Fruit fly (Drosophila melanogaster) whole organism, embryonic: ENCODE measurements around the gene mib1.

Source experiments
- CG11085 ChIP-seq: fragments of 200-800 bp; sonication (Bioruptor generic); IDR thresholded peaks from 2 replicates; pipeline ENCODE4 v1.3.6; 2022; ENCODE audit warnings: missing biosample characterization, missing genetic modification characterization
- CG13296 ChIP-seq: fragments of 200-800 bp; sonication (Bioruptor generic); optimal IDR thresholded peaks from 3 replicates; lab custom pipeline; 2018; ENCODE audit warnings: missing biosample characterization, mild to moderate bottlenecking, missing genetic modification characterization
- CG1529 ChIP-seq: fragments of 200-800 bp; sonication (Bioruptor generic); optimal IDR thresholded peaks from 3 replicates; lab custom pipeline; 2018; ENCODE audit warnings: missing biosample characterization, missing genetic modification characterization
- CG15601 ChIP-seq: fragments of 200-800 bp; sonication (Bioruptor generic); optimal IDR thresholded peaks from 3 replicates; lab custom pipeline; 2019; ENCODE audit warnings: missing biosample characterization, mild to moderate bottlenecking, missing genetic modification characterization, moderate library complexity
- CG16863 ChIP-seq: fragments of 200-800 bp; sonication (Bioruptor generic); optimal IDR thresholded peaks from 3 replicates; lab custom pipeline; 2016; ENCODE audit warnings: missing biosample characterization, missing genetic modification characterization
- CG18262 ChIP-seq: fragments of 200-800 bp; optimal IDR thresholded peaks from 3 replicates; lab custom pipeline; 2019; ENCODE audit warnings: missing biosample characterization, mild to moderate bottlenecking, missing genetic modification characterization, moderate library complexity
- CG1832 ChIP-seq: fragments of 200-800 bp; sonication (Bioruptor generic); optimal IDR thresholded peaks from 2 replicates; lab custom pipeline; 2017; ENCODE audit warnings: missing biosample characterization, mild to moderate bottlenecking, missing genetic modification characterization, inconsistent platforms
- CG31365 ChIP-seq: fragments of 200-800 bp; sonication (Bioruptor generic); optimal IDR thresholded peaks from 2 replicates; lab custom pipeline; 2018; ENCODE audit warnings: missing biosample characterization, mild to moderate bottlenecking, missing genetic modification characterization
- CG3407 ChIP-seq: fragments of 200-800 bp; sonication (Bioruptor generic); optimal IDR thresholded peaks from 2 replicates; lab custom pipeline; 2018; ENCODE audit warnings: missing biosample characterization, mild to moderate bottlenecking, missing genetic modification characterization
- CG3838 ChIP-seq: fragments of 200-800 bp; sonication (Bioruptor generic); optimal IDR thresholded peaks from 3 replicates; lab custom pipeline; 2016; ENCODE audit warnings: missing biosample characterization, missing genetic modification characterization
- CG43689 ChIP-seq: fragments of 200-800 bp; sonication (Bioruptor generic); IDR thresholded peaks from 2 replicates; pipeline ENCODE4 v1.3.6; 2022; ENCODE audit warnings: missing biosample characterization, missing genetic modification characterization
- CG5245 ChIP-seq: fragments of 200-800 bp; sonication (Bioruptor generic); optimal IDR thresholded peaks from 3 replicates; lab custom pipeline; 2016; ENCODE audit warnings: missing biosample characterization, missing genetic modification characterization
- CG5953 ChIP-seq: fragments of 200-800 bp; sonication (Bioruptor generic); IDR thresholded peaks from 2 replicates; pipeline ENCODE4 v1.3.6; 2022; ENCODE audit warnings: missing biosample characterization, missing genetic modification characterization
- CG6689 ChIP-seq: fragments of 200-800 bp; sonication (Bioruptor generic); IDR thresholded peaks from 2 replicates; pipeline ENCODE4 v1.3.6; 2022; ENCODE audit warnings: missing biosample characterization, missing genetic modification characterization
- CG7271 ChIP-seq: fragments of 200-800 bp; sonication (Bioruptor generic); optimal IDR thresholded peaks from 2 replicates; lab custom pipeline; 2018; ENCODE audit warnings: missing biosample characterization, mild to moderate bottlenecking, missing genetic modification characterization, moderate library complexity
- CG7357 ChIP-seq: fragments of 200-800 bp; sonication (Bioruptor generic); IDR thresholded peaks from 3 replicates; pipeline ENCODE4 v1.3.6; 2022; ENCODE audit warnings: missing biosample characterization, missing genetic modification characterization
- CG7963 ChIP-seq: fragments of 200-800 bp; sonication (Bioruptor generic); IDR thresholded peaks from 3 replicates; pipeline ENCODE4 v1.3.6; 2022; ENCODE audit warnings: missing biosample characterization, missing genetic modification characterization; ENCODE audit not compliant: partially characterized antibody
- CG9609 ChIP-seq: fragments of 200-800 bp; sonication (Bioruptor generic); optimal IDR thresholded peaks from 3 replicates; lab custom pipeline; 2016; ENCODE audit warnings: missing biosample characterization, missing genetic modification characterization
- Chrac-16 ChIP-seq: fragments of 200-800 bp; sonication (Bioruptor generic); optimal IDR thresholded peaks from 3 replicates; lab custom pipeline; 2016; ENCODE audit warnings: missing biosample characterization, missing genetic modification characterization
- E2f2 ChIP-seq: fragments of 200-800 bp; sonication (Bioruptor generic); IDR thresholded peaks from 2 replicates; pipeline ENCODE4 v1.3.6; 2022; ENCODE audit warnings: missing biosample characterization, missing genetic modification characterization
- Lhr ChIP-seq: fragments of 200-800 bp; sonication (Bioruptor generic); optimal IDR thresholded peaks from 3 replicates; lab custom pipeline; 2017; ENCODE audit warnings: mild to moderate bottlenecking, missing biosample characterization, missing genetic modification reagents, missing genetic modification characterization
- Mes4 ChIP-seq: fragments of 200-800 bp; sonication (Bioruptor generic); optimal IDR thresholded peaks from 2 replicates; lab custom pipeline; 2016; ENCODE audit warnings: missing biosample characterization, missing genetic modification characterization
- Mrtf ChIP-seq: fragments of 200-800 bp; sonication (Bioruptor generic); IDR thresholded peaks from 3 replicates; pipeline ENCODE4 v1.3.6; 2022; ENCODE audit warnings: missing biosample characterization, missing genetic modification characterization
- Rx ChIP-seq: fragments of 200-800 bp; sonication (Bioruptor generic); IDR thresholded peaks from 2 replicates; pipeline ENCODE4 v1.3.6; 2022; ENCODE audit warnings: missing biosample characterization, missing genetic modification characterization
- Trl ChIP-seq, 3 experiments: fragments of >200 bp in 2 of 3; fragments of 200-800 bp in 1 of 3; sonication (Bioruptor generic) in 1 of 3; optimal IDR thresholded peaks; 2 replicates in 1 of 3; 3 replicates in 2 of 3; lab custom pipeline; 2016 to 2017; ENCODE audit warnings: missing biosample characterization in 1 of 3, missing genetic modification characterization in 1 of 3
- Usf ChIP-seq: fragments of 200-800 bp; sonication (Bioruptor generic); optimal IDR thresholded peaks from 2 replicates; lab custom pipeline; 2017; ENCODE audit warnings: missing genotype, missing biosample characterization, missing genetic modification characterization
- bbx ChIP-seq: fragments of 200-800 bp; sonication (Bioruptor generic); IDR thresholded peaks from 2 replicates; pipeline ENCODE4 v1.3.6; 2022; ENCODE audit warnings: missing biosample characterization, missing genetic modification characterization; ENCODE audit not compliant: partially characterized antibody
- bigmax ChIP-seq: fragments of 200-800 bp; sonication (Bioruptor generic); optimal IDR thresholded peaks from 2 replicates; lab custom pipeline; 2018; ENCODE audit warnings: missing biosample characterization, mild to moderate bottlenecking, missing genetic modification characterization
- bowl ChIP-seq: fragments of 200-800 bp; sonication (Bioruptor generic); IDR thresholded peaks from 2 replicates; pipeline ENCODE4 v1.3.6; 2022; ENCODE audit warnings: missing biosample characterization, missing genetic modification characterization
- br ChIP-seq: fragments of >200 bp; optimal IDR thresholded peaks from 2 replicates; lab custom pipeline; 2017
- chm ChIP-seq: fragments of 200-800 bp; sonication (Bioruptor generic); IDR thresholded peaks from 2 replicates; pipeline ENCODE4 v1.3.6; 2022; ENCODE audit warnings: missing biosample characterization, missing genetic modification characterization
- exex ChIP-seq: fragments of 200-800 bp; sonication (Bioruptor generic); optimal IDR thresholded peaks from 4 replicates; lab custom pipeline; 2018; ENCODE audit warnings: missing biosample characterization, mild to moderate bottlenecking, missing genetic modification characterization, moderate library complexity
- eyg ChIP-seq: fragments of 200-800 bp; sonication (Bioruptor generic); optimal IDR thresholded peaks from 3 replicates; lab custom pipeline; 2016; ENCODE audit warnings: missing biosample characterization, missing genetic modification characterization
- ftz-f1 ChIP-seq: fragments of 200-800 bp; sonication (Bioruptor generic); optimal IDR thresholded peaks from 2 replicates; lab custom pipeline; 2016; ENCODE audit warnings: missing biosample characterization, missing genetic modification characterization
- gsb ChIP-seq: fragments of 200-800 bp; sonication (Bioruptor generic); IDR thresholded peaks from 2 replicates; pipeline ENCODE4 v1.3.6; 2022; ENCODE audit warnings: missing biosample characterization, missing genetic modification characterization
- h ChIP-seq: fragments of >200 bp; optimal IDR thresholded peaks from 2 replicates; lab custom pipeline; 2017
- hb ChIP-seq: fragments of 200-800 bp; sonication (Bioruptor generic); IDR thresholded peaks from 3 replicates; pipeline ENCODE4 v1.3.6; 2022; ENCODE audit warnings: missing biosample characterization, missing genetic modification characterization; ENCODE audit not compliant: partially characterized antibody
- lbe ChIP-seq: fragments of 200-800 bp; sonication (Bioruptor generic); optimal IDR thresholded peaks from 2 replicates; lab custom pipeline; 2016; ENCODE audit warnings: missing biosample characterization, mild to moderate bottlenecking, missing genetic modification characterization
- lola ChIP-seq, 3 experiments: fragments of >200 bp in 2 of 3; fragments of 200-800 bp in 1 of 3; sonication (Bioruptor generic) in 1 of 3; optimal IDR thresholded peaks; 2 replicates each; lab custom pipeline; 2017 to 2019; ENCODE audit warnings: missing biosample characterization in 3 of 3, missing genetic modification characterization in 3 of 3, mild to moderate bottlenecking in 1 of 3, moderate library complexity in 1 of 3
- nerfin-1 ChIP-seq: fragments of 200-800 bp; sonication (Bioruptor generic); optimal IDR thresholded peaks from 3 replicates; lab custom pipeline; 2019; ENCODE audit warnings: missing biosample characterization, mild to moderate bottlenecking, missing genetic modification characterization, moderate library complexity
- prd ChIP-seq, 3 experiments: fragments of >200 bp in 2 of 3; fragments of 200-800 bp in 1 of 3; sonication (Bioruptor generic) in 1 of 3; optimal IDR thresholded peaks in 2 of 3; IDR thresholded peaks in 1 of 3; 2 replicates in 2 of 3; 3 replicates in 1 of 3; pipeline versions ENCODE4 v1.3.6 to Lab custom; 2017 to 2022; ENCODE audit warnings: missing biosample characterization in 1 of 3, missing genetic modification characterization in 1 of 3
- ro ChIP-seq: fragments of 200-800 bp; sonication (Bioruptor generic); IDR thresholded peaks from 2 replicates; pipeline ENCODE4 v1.3.6; 2022; ENCODE audit warnings: missing biosample characterization, missing genetic modification characterization
- sens-2 ChIP-seq: fragments of 200-800 bp; sonication (Bioruptor generic); IDR thresholded peaks from 2 replicates; pipeline ENCODE4 v1.3.6; 2022; ENCODE audit warnings: missing biosample characterization, missing genetic modification characterization
- so ChIP-seq: fragments of 200-800 bp; sonication (Bioruptor generic); IDR thresholded peaks from 3 replicates; pipeline ENCODE4 v1.3.6; 2022; ENCODE audit warnings: missing biosample characterization, missing genetic modification characterization
- tap ChIP-seq: fragments of 200-800 bp; optimal IDR thresholded peaks from 3 replicates; lab custom pipeline; 2019; ENCODE audit warnings: missing biosample characterization, mild to moderate bottlenecking, missing genetic modification characterization, moderate library complexity
- tll ChIP-seq, 2 experiments: fragments of 200-800 bp in 1 of 2; fragments of >200 bp in 1 of 2; sonication (Bioruptor generic) in 1 of 2; optimal IDR thresholded peaks; 2 replicates each; lab custom pipeline; 2017 to 2019; ENCODE audit warnings: missing biosample characterization in 2 of 2, missing genetic modification characterization in 2 of 2, mild to moderate bottlenecking in 1 of 2, moderate library complexity in 1 of 2
- yki ChIP-seq: fragments of >200 bp; optimal IDR thresholded peaks from 3 replicates; lab custom pipeline; 2018
- z ChIP-seq: fragments of 200-800 bp; sonication (Bioruptor generic); IDR thresholded peaks from 3 replicates; pipeline ENCODE4 v1.3.6; 2022; ENCODE audit warnings: missing biosample characterization, missing genetic modification characterization
- zfh2 ChIP-seq: fragments of 200-800 bp; sonication (Bioruptor generic); optimal IDR thresholded peaks from 2 replicates; lab custom pipeline; 2016; ENCODE audit warnings: missing biosample characterization, missing genetic modification characterization

The mib1 gene

dm6 chr3L:15987635-15988034, 24.0 kb downstream of the mib1 start, which contains the start of gene PolD1 (continued):
- TF ChIP-seq Usf (GFP tag; lab: Kevin White, UChicago) = no peak
- TF ChIP-seq exex (tag; lab: Kevin White, UChicago) = no peak
- no peak for TF ChIP-seq CG15601
- TF ChIP-seq Rx (GFP tag; lab: Robert Waterston, UW) = no peak
- no peak for TF ChIP-seq so
- TF ChIP-seq Chrac-16 (GFP tag; lab: Kevin White, UChicago) = peak; percentile 5
- TF ChIP-seq CG5953 (GFP tag; lab: Robert Waterston, UW) = no peak
- TF ChIP-seq CG13296 = no peak
- no peak for TF ChIP-seq CG7357 (GFP tag; lab: Robert Waterston, UW)
- no peak for TF ChIP-seq CG6689 (GFP tag; lab: Robert Waterston, UW)
- no peak for TF ChIP-seq Trl (optimal IDR thresholded peaks at IDR 0.05; lab: Kevin White, UChicago)
- TF ChIP-seq Trl (GFP tag; optimal IDR thresholded peaks at IDR 0.05; lab: Kevin White, UChicago) = no peak
- TF ChIP-seq lola (GFP tag; optimal IDR thresholded peaks at IDR 0.05; lab: Kevin White, UChicago) = no peak
- peak; percentile 50 for TF ChIP-seq E2f2 (GFP tag; lab: Robert Waterston, UW)
- no peak for TF ChIP-seq sens-2 (GFP tag; lab: Robert Waterston, UW)

DNA sequence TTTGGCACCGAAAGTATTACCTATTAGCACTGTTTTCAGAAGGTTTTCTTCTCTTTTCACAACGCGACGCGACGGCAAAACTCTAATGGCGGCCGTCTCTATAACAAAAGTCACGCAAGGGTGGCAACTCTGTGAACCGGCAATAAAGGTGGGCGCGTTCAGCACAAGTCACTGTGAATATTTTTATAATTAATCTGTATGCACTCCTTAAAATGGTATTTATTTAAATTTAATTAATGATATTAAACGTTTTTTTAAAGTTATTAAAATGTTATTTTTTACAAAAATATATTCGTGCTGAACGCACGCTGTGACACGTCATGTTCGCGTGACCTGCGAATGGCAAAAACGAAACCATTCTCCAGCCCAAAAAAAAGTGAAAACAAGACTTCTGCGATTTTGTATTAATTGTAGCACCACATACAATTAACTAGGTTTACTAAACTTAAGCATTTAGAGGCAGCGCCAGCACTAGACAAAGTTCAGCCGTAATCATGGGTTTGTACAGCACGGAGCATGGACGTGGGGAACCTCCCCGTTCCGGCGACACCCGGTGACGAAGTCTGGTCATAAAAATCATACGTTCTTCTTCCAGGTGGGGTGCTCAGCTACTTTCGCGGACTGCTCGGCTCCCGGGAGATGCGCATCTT, 28.7 kb downstream of the mib1 start, which contains the start of the genes brm and Arl1:
Gene brm, minus strand, starts transcription at position 87 of the 650 bp plus-strand sequence.
Gene Arl1, plus strand, starts transcription at position 353 of the 650 bp plus-strand sequence.
- TF ChIP-seq Lhr (GFP tag; lab: Kevin White, UChicago) = peak; percentile 93
- TF ChIP-seq CG1832 (GFP tag; lab: Kevin White, UChicago) = no peak
- TF ChIP-seq CG16863 = peak; percentile 67
- TF ChIP-seq gsb (GFP tag; lab: Robert Waterston, UW) = peak; percentile 99
- peak; percentile 93 for TF ChIP-seq CG1529 (GFP tag; lab: Kevin White, UChicago)
- TF ChIP-seq z (GFP tag; lab: Robert Waterston, UW) = peak; percentile 79
- TF ChIP-seq hb (GFP tag; lab: Robert Waterston, UW) = no peak
- TF ChIP-seq chm (GFP tag; lab: Robert Waterston, UW) = peak; percentile 97
- TF ChIP-seq CG5245 (GFP tag; lab: Kevin White, UChicago) = peak; percentile 97
- no peak for TF ChIP-seq yki
- peak; percentile 57 for TF ChIP-seq eyg (GFP tag; lab: Kevin White, UChicago)
- TF ChIP-seq CG3838 (GFP tag; lab: Kevin White, UChicago) = peak; percentile 78
- TF ChIP-seq tap (tag; lab: Kevin White, UChicago) = peak; percentile 96
- TF ChIP-seq bbx (GFP tag; lab: Robert Waterston, UW) = no peak
- no peak for TF ChIP-seq prd (optimal IDR thresholded peaks at IDR 0.05; lab: Kevin White, UChicago)
- TF ChIP-seq prd (GFP tag; IDR thresholded peaks at IDR 0.05; lab: Robert Waterston, UW) = peak; percentile 99
- TF ChIP-seq CG3407 (GFP tag; lab: Kevin White, UChicago) = peak; percentile 94
- peak; percentile 97 for TF ChIP-seq nerfin-1 (tag; lab: Kevin White, UChicago)
- peak; percentile 97 for TF ChIP-seq CG18262 (tag; lab: Kevin White, UChicago)
- peak; percentile 84 for TF ChIP-seq CG9609 (GFP tag; lab: Kevin White, UChicago)
- TF ChIP-seq br = no peak
- peak; percentile 97 for TF ChIP-seq CG7271
- TF ChIP-seq ftz-f1 (GFP tag; lab: Kevin White, UChicago) = peak; percentile 77
- no peak for TF ChIP-seq CG7963
- TF ChIP-seq tll (GFP tag; optimal IDR thresholded peaks at IDR 0.05; lab: Kevin White, UChicago) = peak in 1 of 2 experiments; percentile 83
- TF ChIP-seq so = peak; percentile 99
- no peak for TF ChIP-seq h (lab: Kevin White, UChicago)
- peak; percentile 31 for TF ChIP-seq Mes4
- peak; percentile 96 for TF ChIP-seq CG43689 (GFP tag; lab: Robert Waterston, UW)
- peak; percentile 99 for TF ChIP-seq CG11085 (GFP tag; lab: Robert Waterston, UW)
- peak; percentile 97 for TF ChIP-seq bowl (GFP tag; lab: Robert Waterston, UW)
- TF ChIP-seq CG31365 (tag; lab: Kevin White, UChicago) = peak; percentile 76
- peak; percentile 55 for TF ChIP-seq bigmax (GFP tag; lab: Kevin White, UChicago)
- peak; percentile 93 for TF ChIP-seq zfh2 (GFP tag; lab: Kevin White, UChicago)
- peak; percentile 97 for TF ChIP-seq ro
- peak; percentile 99 for TF ChIP-seq Mrtf (GFP tag; lab: Robert Waterston, UW)
- peak; percentile 98 for TF ChIP-seq lbe
